Fruit fly (Drosophila melanogaster): Measurements from ENCODE around the gene dos.
A peak's percentile ranks its signal among the peaks of the same experiment; 100 is the strongest.

Gene dos

DNA sequence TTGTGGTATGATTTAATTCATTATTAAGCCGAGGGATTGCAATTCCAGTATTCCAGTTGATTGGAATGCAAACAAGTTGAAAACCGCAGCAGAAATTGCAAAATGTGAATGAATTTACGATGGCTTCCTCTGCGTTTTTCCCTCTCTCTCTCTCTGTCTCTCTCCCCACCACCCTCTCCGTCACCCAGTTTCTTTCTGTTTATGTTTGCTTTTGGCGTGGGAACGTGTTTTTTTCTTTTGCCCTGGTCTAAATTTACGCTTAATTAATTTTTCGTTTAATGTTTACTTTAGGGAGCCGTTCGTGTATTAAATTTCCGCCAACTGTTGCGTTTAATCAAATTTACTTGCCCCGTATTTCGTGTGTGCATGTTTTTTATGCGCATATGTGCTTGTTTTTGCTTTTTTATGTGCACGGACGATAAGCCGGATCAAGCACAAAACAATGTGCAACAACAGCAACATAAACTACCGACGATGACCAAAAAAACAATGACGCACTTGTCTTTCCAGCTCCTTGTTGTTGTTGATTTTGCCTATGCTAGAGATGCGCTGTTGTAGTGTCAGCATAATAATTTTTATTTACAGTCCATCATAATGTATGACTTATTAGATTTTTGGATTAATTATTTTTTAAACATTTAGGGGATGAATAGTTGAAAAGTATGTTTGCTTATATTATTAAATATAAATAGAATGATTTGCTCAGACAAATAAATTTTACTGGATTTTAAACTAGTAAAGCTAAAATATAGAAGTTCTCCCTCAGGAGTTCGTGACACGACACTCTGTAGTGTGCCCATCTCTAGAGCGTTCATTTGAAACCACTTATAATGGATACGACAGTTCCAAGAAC lies 923 bp downstream of the dos start (continued):
- TF ChIP-seq fd102C (GFP tag; optimal IDR thresholded peaks at IDR 0.05) (no peak), Hey (tag; optimal IDR thresholded peaks at IDR 0.05) (no peak), Sox102F (GFP tag; optimal IDR thresholded peaks at IDR 0.05) (peak; percentile 80), bigmax (GFP tag; optimal IDR thresholded peaks at IDR 0.05) (no peak), vnd (GFP tag; IDR thresholded peaks at IDR 0.05; ENCODE audit: partially characterized antibody) (peak; percentile 48; the same call in 2 of the 3 replicates), CG6683 (GFP tag; optimal IDR thresholded peaks at IDR 0.05) (peak; percentile 38), oc (tag; optimal IDR thresholded peaks at IDR 0.05) (peak; percentile 63), CG6791 (GFP tag; IDR thresholded peaks at IDR 0.05; ENCODE audit: partially characterized antibody) (peak; percentile 51; the same call in 2 of the 3 replicates), Atf-2 (GFP tag; optimal IDR thresholded peaks at IDR 0.05) (no peak)

dm6 chr3L:2590764-2591309 lies 1.6 kb downstream of the dos start:
- no peak for TF ChIP-seq ind (GFP tag; optimal IDR thresholded peaks at IDR 0.05)
- TF ChIP-seq crp (GFP tag; optimal IDR thresholded peaks at IDR 0.05), result peak in 1 of 2 experiments; percentile 61
- peak; percentile 40 for TF ChIP-seq CG2712 (tag; optimal IDR thresholded peaks at IDR 0.05)
- no peak for TF ChIP-seq CG34422 (GFP tag; IDR thresholded peaks at IDR 0.05)
- peak; percentile 73; the same call in 2 of the 3 replicates for TF ChIP-seq CG17361 (GFP tag; IDR thresholded peaks at IDR 0.05)
- no peak for TF ChIP-seq chinmo (GFP tag; IDR thresholded peaks at IDR 0.05; ENCODE audit: partially characterized antibody)
- TF ChIP-seq danr (GFP tag; IDR thresholded peaks at IDR 0.05), result no peak
- no peak for TF ChIP-seq CoRest (tag; optimal IDR thresholded peaks at IDR 0.05)
- no peak for TF ChIP-seq cwo (GFP tag; optimal IDR thresholded peaks at IDR 0.05)
- TF ChIP-seq CG31365 (tag; optimal IDR thresholded peaks at IDR 0.05), result no peak
- TF ChIP-seq vfl (GFP tag; optimal IDR thresholded peaks at IDR 0.05), result no peak
- no peak for TF ChIP-seq Sox102F (GFP tag; optimal IDR thresholded peaks at IDR 0.05)
- TF ChIP-seq CG14710 (tag; optimal IDR thresholded peaks at IDR 0.05), result peak; percentile 1
- TF ChIP-seq Taf1 (GFP tag; IDR thresholded peaks at IDR 0.05), result no peak
- 0 out of 3 replicates have a peak, but pooled peaks have one; percentile 1 for TF ChIP-seq Dbx (GFP tag; IDR thresholded peaks at IDR 0.05)
- no peak for TF ChIP-seq CG17802 (tag; optimal IDR thresholded peaks at IDR 0.05)
- no peak for TF ChIP-seq CG12744 (GFP tag; optimal IDR thresholded peaks at IDR 0.05)
- no peak for TF ChIP-seq sima (GFP tag; optimal IDR thresholded peaks at IDR 0.05)
- no peak for TF ChIP-seq CG3163 (GFP tag; optimal IDR thresholded peaks at IDR 0.05)
- TF ChIP-seq Ptx1 (GFP tag; IDR thresholded peaks at IDR 0.05), result no peak
- no peak for TF ChIP-seq CG8290 (GFP tag; optimal IDR thresholded peaks at IDR 0.05)
- TF ChIP-seq CG8290 (tag; optimal IDR thresholded peaks at IDR 0.05), result no peak
- no peak for TF ChIP-seq pita (GFP tag; optimal IDR thresholded peaks at IDR 0.05)
- TF ChIP-seq grau (tag; optimal IDR thresholded peaks at IDR 0.05), result peak; percentile 93
- peak; percentile 27 for TF ChIP-seq CG2678 (tag; optimal IDR thresholded peaks at IDR 0.05)
- TF ChIP-seq gcm2 (GFP tag; optimal IDR thresholded peaks at IDR 0.05), result peak; percentile 10
- TF ChIP-seq CG33557 (GFP tag; optimal IDR thresholded peaks at IDR 0.05), result no peak
- peak; percentile 13 for TF ChIP-seq zen (tag; optimal IDR thresholded peaks at IDR 0.05)
- TF ChIP-seq ro (GFP tag; IDR thresholded peaks at IDR 0.05), result no peak
- TF ChIP-seq CG11560 (tag; IDR thresholded peaks at IDR 0.05), result no peak
- TF ChIP-seq row (GFP tag; IDR thresholded peaks at IDR 0.05), result 0 out of 3 replicates have a peak, but pooled peaks have one; percentile 5
- no peak for TF ChIP-seq wor (GFP tag; IDR thresholded peaks at IDR 0.05)
- no peak for TF ChIP-seq oc (tag; optimal IDR thresholded peaks at IDR 0.05)
- no peak for TF ChIP-seq schlank (tag; optimal IDR thresholded peaks at IDR 0.05)
- peak; percentile 1 for TF ChIP-seq CG5245 (GFP tag; optimal IDR thresholded peaks at IDR 0.05)
- no peak for TF ChIP-seq CG18619 (GFP tag; optimal IDR thresholded peaks at IDR 0.05)
- TF ChIP-seq Hr51 (GFP tag; optimal IDR thresholded peaks at IDR 0.05), result peak in 1 of 2 experiments; percentile 3
- no peak for TF ChIP-seq C15 (GFP tag; IDR thresholded peaks at IDR 0.05)
- TF ChIP-seq CG18262 (tag; optimal IDR thresholded peaks at IDR 0.05), result peak; percentile 68
